ENCODE assay signal across 1 fruit fly cellular context in the genomic region with DNA sequence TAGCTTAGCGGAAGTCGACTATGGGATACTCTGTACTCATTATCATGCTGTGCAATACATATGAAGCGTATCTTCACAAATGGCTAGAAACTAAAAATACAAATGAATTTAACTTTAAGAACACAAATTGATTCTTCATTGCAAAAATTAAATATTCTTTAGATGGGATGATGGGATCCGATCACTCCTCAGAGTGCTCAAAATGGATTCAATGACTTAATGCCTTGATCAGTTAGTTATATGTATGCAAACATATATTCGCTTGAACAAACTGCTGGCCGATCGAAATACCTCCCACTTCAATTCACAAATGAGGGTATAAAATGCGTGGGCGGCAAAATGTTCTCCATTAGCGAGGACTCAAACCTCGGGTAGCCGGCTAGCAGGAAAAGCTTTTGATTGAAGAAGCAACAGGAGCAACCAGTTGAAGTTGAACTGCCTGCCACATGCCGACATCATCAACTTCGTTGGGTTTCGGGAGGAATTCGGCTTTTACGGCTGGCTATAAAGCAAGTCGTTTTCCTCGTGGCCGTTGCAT.
TF ChIP-seq lines count a peak whose summit lies in the region.

Gene sNPF, plus strand, starts transcription at position 534 of the 538 bp plus-strand sequence.

TF ChIP-seq in whole organism, embryonic, 481 proteins besides CTCF, POLR2A, EP300 and RAD21 (continued from another document and continues in another):
- TF ChIP-seq oc (tag; optimal IDR thresholded peaks at IDR 0.05; lab: Kevin White, UChicago) (no peak), stwl (tag; optimal IDR thresholded peaks at IDR 0.05; lab: Kevin White, UChicago) (no peak), dysf (GFP tag; IDR thresholded peaks at IDR 0.05; lab: Robert Waterston, UW) (peak; percentile 69), hkb (optimal IDR thresholded peaks at IDR 0.05; lab: Kevin White, UChicago) (no peak), hkb (GFP tag; IDR thresholded peaks at IDR 0.05; lab: Robert Waterston, UW) (no peak), Ptx1 (GFP tag; IDR thresholded peaks at IDR 0.05; lab: Robert Waterston, UW) (peak; percentile 61), CG13624 (GFP tag; optimal IDR thresholded peaks at IDR 0.05; lab: Kevin White, UChicago) (peak; percentile 74), B-H1 (GFP tag; IDR thresholded peaks at IDR 0.05; lab: Robert Waterston, UW) (no peak), PHDP (tag; optimal IDR thresholded peaks at IDR 0.05; lab: Kevin White, UChicago) (peak; percentile 67), dmrt11E (tag; optimal IDR thresholded peaks at IDR 0.05; lab: Kevin White, UChicago) (no peak), CG12942 (GFP tag; optimal IDR thresholded peaks at IDR 0.05; lab: Kevin White, UChicago) (peak; percentile 15), Six4 (GFP tag; optimal IDR thresholded peaks at IDR 0.05; lab: Kevin White, UChicago) (peak; percentile 13), Ravus (GFP tag; IDR thresholded peaks at IDR 0.05; lab: Robert Waterston, UW) (no peak), cas (GFP tag; IDR thresholded peaks at IDR 0.05; lab: Robert Waterston, UW) (no peak), ro (GFP tag; IDR thresholded peaks at IDR 0.05; lab: Robert Waterston, UW) (no peak), CG17912 (GFP tag; optimal IDR thresholded peaks at IDR 0.05; lab: Kevin White, UChicago) (no peak), Fer1 (GFP tag; optimal IDR thresholded peaks at IDR 0.05; lab: Kevin White, UChicago) (peak; percentile 74), z (GFP tag; IDR thresholded peaks at IDR 0.05; lab: Robert Waterston, UW) (no peak), D19B (GFP tag; optimal IDR thresholded peaks at IDR 0.05; lab: Kevin White, UChicago) (peak; percentile 55), Hr51 (GFP tag; optimal IDR thresholded peaks at IDR 0.05; lab: Kevin White, UChicago) (peak in 1 of 2 experiments; percentile 67), grn (GFP tag; optimal IDR thresholded peaks at IDR 0.05; lab: Kevin White, UChicago) (no peak), CG13775 (GFP tag; optimal IDR thresholded peaks at IDR 0.05; lab: Kevin White, UChicago) (peak; percentile 61), HmgZ (tag; optimal IDR thresholded peaks at IDR 0.05; lab: Kevin White, UChicago) (peak; percentile 9), ap (GFP tag; IDR thresholded peaks at IDR 0.05; lab: Robert Waterston, UW) (no peak), toy (GFP tag; IDR thresholded peaks at IDR 0.05; lab: Robert Waterston, UW) (no peak), CG8290 (GFP tag; optimal IDR thresholded peaks at IDR 0.05; lab: Kevin White, UChicago) (no peak), CG8290 (tag; optimal IDR thresholded peaks at IDR 0.05; lab: Kevin White, UChicago) (peak in 1 of 2 experiments; percentile 5), CG9817 (tag; optimal IDR thresholded peaks at IDR 0.05; lab: Kevin White, UChicago) (peak; percentile 36), kah (GFP tag; optimal IDR thresholded peaks at IDR 0.05; lab: Kevin White, UChicago) (no peak), lov (optimal IDR thresholded peaks at IDR 0.05; lab: Kevin White, UChicago) (no peak), lov (GFP tag; IDR thresholded peaks at IDR 0.05; lab: Robert Waterston, UW) (peak; percentile 16; the same call in 1 of the 3 replicates), CG3065 (GFP tag; optimal IDR thresholded peaks at IDR 0.05; lab: Kevin White, UChicago) (no peak), crc (GFP tag; optimal IDR thresholded peaks at IDR 0.05; lab: Kevin White, UChicago) (peak; percentile 2), CG31365 (tag; optimal IDR thresholded peaks at IDR 0.05; lab: Kevin White, UChicago) (no peak), CG42726 (GFP tag; IDR thresholded peaks at IDR 0.05; lab: Robert Waterston, UW; ENCODE audit: partially characterized antibody) (no peak), exex (tag; optimal IDR thresholded peaks at IDR 0.05; lab: Kevin White, UChicago) (no peak), CHES-1-like (GFP tag; optimal IDR thresholded peaks at IDR 0.05; lab: Kevin White, UChicago) (peak; percentile 71), vfl (GFP tag; optimal IDR thresholded peaks at IDR 0.05; lab: Kevin White, UChicago) (no peak), CG9609 (GFP tag; optimal IDR thresholded peaks at IDR 0.05; lab: Kevin White, UChicago) (peak; percentile 49), CG3847 (GFP tag; IDR thresholded peaks at IDR 0.05; lab: Robert Waterston, UW) (0 out of 2 replicates have a peak, but pooled peaks have one; percentile 33), CG10979 (tag; optimal IDR thresholded peaks at IDR 0.05; lab: Kevin White, UChicago) (no peak), pho (GFP tag; optimal IDR thresholded peaks at IDR 0.05; lab: Kevin White, UChicago) (peak; percentile 68), Myb (GFP tag; optimal IDR thresholded peaks at IDR 0.05; lab: Kevin White, UChicago) (peak; percentile 60), CG12219 (GFP tag; optimal IDR thresholded peaks at IDR 0.05; lab: Kevin White, UChicago) (peak; percentile 64), fu2 (GFP tag; optimal IDR thresholded peaks at IDR 0.05; lab: Kevin White, UChicago) (peak; percentile 35), cg (GFP tag; optimal IDR thresholded peaks at IDR 0.05; lab: Kevin White, UChicago) (no peak), zfh2 (GFP tag; optimal IDR thresholded peaks at IDR 0.05; lab: Kevin White, UChicago) (peak; percentile 58), Sox100B (GFP tag; optimal IDR thresholded peaks at IDR 0.05; lab: Kevin White, UChicago) (peak; percentile 38), Vsx1 (GFP tag; optimal IDR thresholded peaks at IDR 0.05; lab: Kevin White, UChicago) (peak; percentile 12), CG9932 (GFP tag; IDR thresholded peaks at IDR 0.05; lab: Robert Waterston, UW) (peak; percentile 54), CG14014 (GFP tag; IDR thresholded peaks at IDR 0.05; lab: Robert Waterston, UW) (peak; percentile 27; the same call in 1 of the 2 replicates), HmgD (GFP tag; optimal IDR thresholded peaks at IDR 0.05; lab: Kevin White, UChicago) (no peak), Nf-YA (GFP tag; IDR thresholded peaks at IDR 0.05; lab: Robert Waterston, UW) (no peak), nmo (GFP tag; optimal IDR thresholded peaks at IDR 0.05; lab: Kevin White, UChicago) (peak; percentile 62), Dfd (GFP tag; optimal IDR thresholded peaks at IDR 0.05; lab: Kevin White, UChicago) (no peak), emc (GFP tag; optimal IDR thresholded peaks at IDR 0.05; lab: Kevin White, UChicago) (peak; percentile 32), Gug (GFP tag; IDR thresholded peaks at IDR 0.05; lab: Robert Waterston, UW) (no peak), Bgb (GFP tag; IDR thresholded peaks at IDR 0.05; lab: Robert Waterston, UW; ENCODE audit: partially characterized antibody) (no peak), zen (tag; optimal IDR thresholded peaks at IDR 0.05; lab: Kevin White, UChicago) (no peak), CG31441 (GFP tag; IDR thresholded peaks at IDR 0.05; lab: Robert Waterston, UW) (no peak), CG11398 (GFP tag; optimal IDR thresholded peaks at IDR 0.05; lab: Kevin White, UChicago) (peak; percentile 8), cato (GFP tag; optimal IDR thresholded peaks at IDR 0.05; lab: Kevin White, UChicago; ENCODE audit: borderline replicate concordance) (peak; percentile 15), CG33557 (GFP tag; optimal IDR thresholded peaks at IDR 0.05; lab: Kevin White, UChicago) (no peak), CG8281 (tag; optimal IDR thresholded peaks at IDR 0.05; lab: Kevin White, UChicago) (no peak), Sox102F (GFP tag; optimal IDR thresholded peaks at IDR 0.05; lab: Kevin White, UChicago) (peak; percentile 20), CG3163 (GFP tag; optimal IDR thresholded peaks at IDR 0.05; lab: Kevin White, UChicago) (peak; percentile 13), lmd (GFP tag; IDR thresholded peaks at IDR 0.05; lab: Robert Waterston, UW) (no peak; the same call in 1 of the 2 replicates), CG31224 (GFP tag; IDR thresholded peaks at IDR 0.05; lab: Robert Waterston, UW) (no peak), Scr (GFP tag; IDR thresholded peaks at IDR 0.05; lab: Robert Waterston, UW; ENCODE audit: partially characterized antibody) (no peak), CG7271 (tag; optimal IDR thresholded peaks at IDR 0.05; lab: Kevin White, UChicago) (no peak), br (optimal IDR thresholded peaks at IDR 0.05; lab: Kevin White, UChicago) (no peak), CG4424 (GFP tag; optimal IDR thresholded peaks at IDR 0.05; lab: Kevin White, UChicago) (no peak), CG33213 (GFP tag; optimal IDR thresholded peaks at IDR 0.05; lab: Kevin White, UChicago) (no peak), gsb-n (tag; optimal IDR thresholded peaks at IDR 0.05; lab: Kevin White, UChicago) (no peak), Rfx (GFP tag; IDR thresholded peaks at IDR 0.05; lab: Robert Waterston, UW) (peak; percentile 46), CG16815 (GFP tag; optimal IDR thresholded peaks at IDR 0.05; lab: Kevin White, UChicago) (peak; percentile 52), corto (GFP tag; optimal IDR thresholded peaks at IDR 0.05; lab: Kevin White, UChicago) (no peak), ato (GFP tag; IDR thresholded peaks at IDR 0.05; lab: Robert Waterston, UW; ENCODE audit: partially characterized antibody) (no peak), Adf1 (GFP tag; IDR thresholded peaks at IDR 0.05; lab: Robert Waterston, UW) (no peak), CG30403 (GFP tag; optimal IDR thresholded peaks at IDR 0.05; lab: Kevin White, UChicago) (peak; percentile 69), CG1792 (GFP tag; optimal IDR thresholded peaks at IDR 0.05; lab: Kevin White, UChicago) (no peak), Poxn (GFP tag; IDR thresholded peaks at IDR 0.05; lab: Robert Waterston, UW) (no peak), CG1529 (GFP tag; optimal IDR thresholded peaks at IDR 0.05; lab: Kevin White, UChicago) (no peak), yki (optimal IDR thresholded peaks at IDR 0.05; lab: Kevin White, UChicago) (no peak), sr (GFP tag; IDR thresholded peaks at IDR 0.05; lab: Robert Waterston, UW) (peak; percentile 55; the same call in 1 of the 3 replicates), ems (GFP tag; optimal IDR thresholded peaks at IDR 0.05; lab: Kevin White, UChicago) (peak; percentile 40), CG5245 (GFP tag; optimal IDR thresholded peaks at IDR 0.05; lab: Kevin White, UChicago) (no peak), row (GFP tag; IDR thresholded peaks at IDR 0.05; lab: Robert Waterston, UW) (peak; percentile 72; the same call in 2 of the 3 replicates), Meics (GFP tag; optimal IDR thresholded peaks at IDR 0.05; lab: Kevin White, UChicago) (peak; percentile 67), CG10274 (GFP tag; optimal IDR thresholded peaks at IDR 0.05; lab: Kevin White, UChicago) (no peak), CG12155 (GFP tag; optimal IDR thresholded peaks at IDR 0.05; lab: Kevin White, UChicago) (peak; percentile 46), CG13296 (GFP tag; optimal IDR thresholded peaks at IDR 0.05; lab: Kevin White, UChicago) (peak; percentile 32), vvl (GFP tag; IDR thresholded peaks at IDR 0.05; lab: Robert Waterston, UW) (no peak), Fer3 (tag; optimal IDR thresholded peaks at IDR 0.05; lab: Kevin White, UChicago) (peak; percentile 7), ERR (GFP tag; optimal IDR thresholded peaks at IDR 0.05; lab: Kevin White, UChicago) (peak; percentile 52), al (GFP tag; IDR thresholded peaks at IDR 0.05; lab: Robert Waterston, UW) (no peak), CG11504 (tag; optimal IDR thresholded peaks at IDR 0.05; lab: Kevin White, UChicago) (peak; percentile 38), CG15601 (tag; optimal IDR thresholded peaks at IDR 0.05; lab: Kevin White, UChicago) (peak; percentile 100), CG16779 (GFP tag; IDR thresholded peaks at IDR 0.05; lab: Robert Waterston, UW) (no peak), CG10321 (GFP tag; IDR thresholded peaks at IDR 0.05; lab: Robert Waterston, UW) (no peak), Eip74EF (GFP tag; optimal IDR thresholded peaks at IDR 0.05; lab: Kevin White, UChicago) (no peak), esg (GFP tag; conservative IDR thresholded peaks at IDR 0.05; lab: Robert Waterston, UW) (no peak), sim (GFP tag; IDR thresholded peaks at IDR 0.05; lab: Robert Waterston, UW) (no peak), H2.0 (GFP tag; IDR thresholded peaks at IDR 0.05; lab: Robert Waterston, UW) (no peak), CG4404 (GFP tag; IDR thresholded peaks at IDR 0.05; lab: Robert Waterston, UW) (no peak), slou (GFP tag; optimal IDR thresholded peaks at IDR 0.05; lab: Kevin White, UChicago) (peak; percentile 25), NC2α (GFP tag; optimal IDR thresholded peaks at IDR 0.05; lab: Kevin White, UChicago) (no peak), zf30C (GFP tag; optimal IDR thresholded peaks at IDR 0.05; lab: Kevin White, UChicago) (no peak), Neu2 (GFP tag; optimal IDR thresholded peaks at IDR 0.05; lab: Kevin White, UChicago; ENCODE audit: borderline replicate concordance) (no peak), eve (GFP tag; optimal IDR thresholded peaks at IDR 0.05; lab: Kevin White, UChicago) (peak in 1 of 2 experiments; percentile 80), sens (GFP tag; lab: Kevin White, UChicago) (peak; percentile 86), dpn (GFP tag; optimal IDR thresholded peaks at IDR 0.05; lab: Kevin White, UChicago) (peak; percentile 47 to 50), grau (tag; optimal IDR thresholded peaks at IDR 0.05; lab: Kevin White, UChicago) (no peak), sc (optimal IDR thresholded peaks at IDR 0.05; lab: Kevin White, UChicago) (no peak), sc (GFP tag; optimal IDR thresholded peaks at IDR 0.05; lab: Kevin White, UChicago) (peak; percentile 5), maf-S (GFP tag; optimal IDR thresholded peaks at IDR 0.05; lab: Kevin White, UChicago) (peak; percentile 30), CG34376 (GFP tag; optimal IDR thresholded peaks at IDR 0.05; lab: Kevin White, UChicago) (peak; percentile 28), CG9727 (GFP tag; optimal IDR thresholded peaks at IDR 0.05; lab: Kevin White, UChicago) (peak; percentile 72), CG43689 (GFP tag; IDR thresholded peaks at IDR 0.05; lab: Robert Waterston, UW) (no peak), Chrac-16 (GFP tag; optimal IDR thresholded peaks at IDR 0.05; lab: Kevin White, UChicago) (peak; percentile 29), gce (GFP tag; IDR thresholded peaks at IDR 0.05; lab: Robert Waterston, UW) (no peak), Side (GFP tag; optimal IDR thresholded peaks at IDR 0.05; lab: Kevin White, UChicago) (no peak), Hr3 (GFP tag; optimal IDR thresholded peaks at IDR 0.05; lab: Kevin White, UChicago) (peak; percentile 37), Dad (GFP tag; optimal IDR thresholded peaks at IDR 0.05; lab: Kevin White, UChicago) (peak; percentile 37), jigr1 (GFP tag; IDR thresholded peaks at IDR 0.05; lab: Robert Waterston, UW) (no peak), Deaf1 (tag; optimal IDR thresholded peaks at IDR 0.05; lab: Kevin White, UChicago) (peak; percentile 94), Atf6 (GFP tag; IDR thresholded peaks at IDR 0.05; lab: Robert Waterston, UW) (no peak), CG14710 (tag; optimal IDR thresholded peaks at IDR 0.05; lab: Kevin White, UChicago) (no peak), CG18011 (GFP tag; optimal IDR thresholded peaks at IDR 0.05; lab: Kevin White, UChicago) (peak; percentile 5)
